Worm (Caenorhabditis elegans): ENCODE data around the gene K02A6.3.

The K02A6.3 gene

ce11 chrX:8219428-8219827, 12.3 kb downstream of the K02A6.3 start, which contains the start of gene K02A6.1:
K02A6.1 (plus strand) TSS chrX:8219728.
- TF ChIP-seq lin-39 (tag; optimal IDR thresholded peaks at IDR 0.05) (no peak), mml-1 (tag; optimal IDR thresholded peaks at IDR 0.05) (no peak), egl-27 (tag; optimal IDR thresholded peaks at IDR 0.05) (no peak), ZK546.5 (tag; optimal IDR thresholded peaks at IDR 0.05) (no peak), nhr-23 (tag; optimal IDR thresholded peaks at IDR 0.05) (no peak)

- TF ChIP-seq nhr-12 (tag; optimal IDR thresholded peaks at IDR 0.05) (no peak), unc-39 (tag; optimal IDR thresholded peaks at IDR 0.05) (no peak), nhr-11 (tag; optimal IDR thresholded peaks at IDR 0.05) (no peak), mdl-1 (tag; optimal IDR thresholded peaks at IDR 0.05) (no peak), hmg-11 (tag; optimal IDR thresholded peaks at IDR 0.05) (no peak), eor-1 (tag; optimal IDR thresholded peaks at IDR 0.05) (no peak), pha-4 (tag; optimal IDR thresholded peaks at IDR 0.05) (no peak), nhr-76 (tag; optimal IDR thresholded peaks at IDR 0.05) (no peak), ceh-16 (tag; optimal IDR thresholded peaks at IDR 0.05) (no peak), nhr-43 (tag; optimal IDR thresholded peaks at IDR 0.05; ENCODE audit: poor library complexity, severe bottlenecking) (no peak), ztf-4 (tag; optimal IDR thresholded peaks at IDR 0.05) (no peak)
These were observed 13.1 kb downstream of the K02A6.3 start, which contains the start of gene K02A6.4 for ce11 chrX:8218653-8219052. K02A6.4 (minus strand) TSS chrX:8218753.

- TF ChIP-seq lin-15B (tag; optimal IDR thresholded peaks at IDR 0.05) (no peak), ztf-4 (tag; optimal IDR thresholded peaks at IDR 0.05) (no peak), nhr-67 (tag; optimal IDR thresholded peaks at IDR 0.05) (no peak), elt-1 (tag; optimal IDR thresholded peaks at IDR 0.05) (no peak), nhr-12 (tag; optimal IDR thresholded peaks at IDR 0.05) (no peak), pqm-1 (tag; optimal IDR thresholded peaks at IDR 0.05) (no peak), mdl-1 (tag; optimal IDR thresholded peaks at IDR 0.05) (no peak), ZK546.5 (tag; optimal IDR thresholded peaks at IDR 0.05) (no peak), ztf-11 (tag; optimal IDR thresholded peaks at IDR 0.05) (no peak), hmg-11 (tag; optimal IDR thresholded peaks at IDR 0.05) (no peak), elt-2 (tag; optimal IDR thresholded peaks at IDR 0.05) (no peak), R02D3.7 (tag; optimal IDR thresholded peaks at IDR 0.05) (no peak), unc-62 (GFP tag; optimal IDR thresholded peaks at IDR 0.05) (no peak), ceh-82 (tag; optimal IDR thresholded peaks at IDR 0.05) (no peak), mml-1 (tag; optimal IDR thresholded peaks at IDR 0.05) (no peak), nhr-11 (tag; optimal IDR thresholded peaks at IDR 0.05) (no peak), pha-4 (tag; optimal IDR thresholded peaks at IDR 0.05) (no peak)
These were observed 14.8 kb downstream of the K02A6.3 start for ce11 chrX:8216957-8217356.

DNA sequence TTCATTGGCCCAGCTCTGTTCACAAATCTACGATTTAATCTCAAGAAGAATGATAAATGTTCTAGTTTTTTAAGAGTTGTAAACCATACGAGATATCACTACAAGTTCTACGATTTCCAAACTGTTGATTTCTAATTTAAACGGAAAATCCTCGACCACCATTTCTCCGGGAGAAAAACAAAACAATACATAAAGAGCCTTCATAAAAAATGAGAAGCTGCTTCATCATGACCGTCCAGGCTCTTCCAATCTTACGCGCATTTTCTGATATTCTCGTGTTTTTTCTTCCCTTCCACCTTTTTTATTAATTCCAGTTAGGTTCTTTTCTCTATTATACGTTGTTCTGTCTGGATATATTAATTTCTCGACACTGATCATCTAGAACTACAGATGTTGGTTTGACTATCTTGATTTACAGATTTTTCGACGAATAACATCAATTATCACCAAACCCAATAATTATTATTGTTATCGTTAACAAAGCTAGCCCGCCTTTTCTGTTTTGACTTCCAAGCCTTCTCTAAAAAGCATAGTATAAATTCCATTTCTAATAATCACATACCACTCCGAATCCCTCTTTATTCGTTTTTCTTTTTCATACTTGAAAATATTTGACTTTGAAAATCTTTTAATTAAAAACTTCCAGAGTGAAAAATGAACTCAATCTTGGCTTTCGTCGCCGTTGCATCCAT, 17.2 kb downstream of the K02A6.3 start, which contains the start of gene C47D2.1:
C47D2.1 (plus strand) TSS at position 642 of the 692 bp plus-strand sequence.
- TF ChIP-seq ceh-16 (tag; optimal IDR thresholded peaks at IDR 0.05) (no peak), elt-1 (tag; optimal IDR thresholded peaks at IDR 0.05) (no peak)

DNA sequence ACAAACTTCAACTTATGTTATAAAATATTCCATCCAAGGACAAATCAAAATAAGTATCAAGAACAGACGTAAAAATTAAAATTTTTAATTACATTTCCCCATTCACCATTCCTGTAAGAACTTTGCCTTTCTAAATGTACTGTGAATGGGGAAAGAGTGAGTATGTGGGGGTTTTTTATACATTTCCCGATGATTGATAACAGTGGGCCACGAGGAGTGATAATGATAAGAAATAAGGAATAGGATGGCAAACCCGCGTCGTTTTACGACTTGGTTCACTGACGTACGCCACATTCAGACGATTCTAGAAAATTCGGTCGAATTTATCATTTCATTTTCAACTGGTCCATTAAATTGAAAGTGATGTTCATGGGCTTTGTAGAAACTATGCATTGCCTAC, 20.7 kb downstream of the K02A6.3 start, which contains the start of gene cdd-1:
cdd-1 (minus strand) TSS at position 151 of the 400 bp plus-strand sequence.
- peak in 1 of 3 experiments; percentile 50 for TF ChIP-seq elt-3 (tag; optimal IDR thresholded peaks at IDR 0.05)
- no peak for TF ChIP-seq daf-12 (tag; optimal IDR thresholded peaks at IDR 0.05)
- TF ChIP-seq sea-2 (GFP tag; optimal IDR thresholded peaks at IDR 0.05) = no peak
- no peak for TF ChIP-seq ztf-11 (tag; optimal IDR thresholded peaks at IDR 0.05)
- no peak for TF ChIP-seq ceh-28 (tag; optimal IDR thresholded peaks at IDR 0.05)
- no peak for TF ChIP-seq fkh-10 (GFP tag; optimal IDR thresholded peaks at IDR 0.05)
- TF ChIP-seq unc-39 (tag; optimal IDR thresholded peaks at IDR 0.05) = no peak
- peak; percentile 72 for TF ChIP-seq pqm-1 (tag; optimal IDR thresholded peaks at IDR 0.05)
- no peak for TF ChIP-seq snpc-4 (tag; optimal IDR thresholded peaks at IDR 0.05)
- no peak for TF ChIP-seq hmg-11 (tag; optimal IDR thresholded peaks at IDR 0.05)
- no peak for TF ChIP-seq nhr-11 (tag; optimal IDR thresholded peaks at IDR 0.05)
- no peak for TF ChIP-seq lin-15B (tag; optimal IDR thresholded peaks at IDR 0.05)
- no peak for TF ChIP-seq aly-2 (tag; optimal IDR thresholded peaks at IDR 0.05)
- TF ChIP-seq nfya-1 (tag; optimal IDR thresholded peaks at IDR 0.05; ENCODE audit: insufficient read depth) = peak; percentile 17
- no peak for TF ChIP-seq zag-1 (tag; optimal IDR thresholded peaks at IDR 0.05)
- no peak for TF ChIP-seq mml-1 (tag; optimal IDR thresholded peaks at IDR 0.05)
- TF ChIP-seq ceh-9 (tag; optimal IDR thresholded peaks at IDR 0.05) = no peak
- TF ChIP-seq eor-1 (tag; optimal IDR thresholded peaks at IDR 0.05) = no peak
- TF ChIP-seq fkh-2 (tag; optimal IDR thresholded peaks at IDR 0.05) = no peak
- TF ChIP-seq nhr-25 (tag; optimal IDR thresholded peaks at IDR 0.05) = no peak
- TF ChIP-seq nhr-12 (tag; optimal IDR thresholded peaks at IDR 0.05) = no peak
- peak; percentile 5 for TF ChIP-seq R02D3.7 (tag; optimal IDR thresholded peaks at IDR 0.05)
- no peak for TF ChIP-seq nhr-77 (tag; optimal IDR thresholded peaks at IDR 0.05)
- TF ChIP-seq nhr-23 (tag; optimal IDR thresholded peaks at IDR 0.05) = no peak
- TF ChIP-seq elt-1 (tag; optimal IDR thresholded peaks at IDR 0.05) = no peak
- TF ChIP-seq nhr-43 (tag; optimal IDR thresholded peaks at IDR 0.05; ENCODE audit: poor library complexity, severe bottlenecking) = no peak
- TF ChIP-seq nhr-76 (tag; optimal IDR thresholded peaks at IDR 0.05) = no peak
- no peak for TF ChIP-seq lsy-12 (tag; optimal IDR thresholded peaks at IDR 0.05)
- no peak for TF ChIP-seq lin-39 (tag; optimal IDR thresholded peaks at IDR 0.05)
- no peak for TF ChIP-seq ZK546.5 (tag; optimal IDR thresholded peaks at IDR 0.05)
- TF ChIP-seq ceh-16 (tag; optimal IDR thresholded peaks at IDR 0.05) = no peak
- TF ChIP-seq ztf-4 (tag; optimal IDR thresholded peaks at IDR 0.05) = no peak
- TF ChIP-seq egl-27 (tag; optimal IDR thresholded peaks at IDR 0.05) = no peak
- peak; percentile 96 for TF ChIP-seq elt-2 (tag; optimal IDR thresholded peaks at IDR 0.05)
- no peak for TF ChIP-seq tbx-2 (tag; optimal IDR thresholded peaks at IDR 0.05)
